Worm (Caenorhabditis elegans): Measurements from ENCODE around the gene trp-2.

The trp-2 gene

ce11 chrIII:981960-982359 is 9.7 kb upstream of the trp-2 start (continued):
- no peak for TF ChIP-seq jun-1 (tag; optimal IDR thresholded peaks at IDR 0.05)
- TF ChIP-seq F49E8.2 (tag; optimal IDR thresholded peaks at IDR 0.05; ENCODE audit: borderline replicate concordance), result no peak
- no peak for TF ChIP-seq lsy-2 (tag; optimal IDR thresholded peaks at IDR 0.05)
- TF ChIP-seq madf-9 (GFP tag; conservative IDR thresholded peaks at IDR 0.05), result no peak
- no peak for TF ChIP-seq fkh-10 (GFP tag; optimal IDR thresholded peaks at IDR 0.05)
- no peak for TF ChIP-seq daf-8 (GFP tag; IDR thresholded peaks at IDR 0.05)
- no peak for TF ChIP-seq lir-3 (tag; optimal IDR thresholded peaks at IDR 0.05)
- no peak for TF ChIP-seq ztf-11 (tag; optimal IDR thresholded peaks at IDR 0.05)
- TF ChIP-seq spr-3 (GFP tag; optimal IDR thresholded peaks at IDR 0.05), result no peak
- no peak for TF ChIP-seq zip-11 (GFP tag; IDR thresholded peaks at IDR 0.05)
- no peak for TF ChIP-seq nhr-42 (GFP tag; IDR thresholded peaks at IDR 0.05)
- no peak for TF ChIP-seq nhr-10 (tag; optimal IDR thresholded peaks at IDR 0.05)
- TF ChIP-seq madf-5 (GFP tag; IDR thresholded peaks at IDR 0.05), result no peak
- peak; percentile 18 for TF ChIP-seq lin-13 (GFP tag; optimal IDR thresholded peaks at IDR 0.05)
- TF ChIP-seq ama-1 (optimal IDR thresholded peaks at IDR 0.05), result no peak
- no peak for TF ChIP-seq skn-1 (tag; optimal IDR thresholded peaks at IDR 0.05)
- TF ChIP-seq nhr-41 (GFP tag; IDR thresholded peaks at IDR 0.05), result no peak
- no peak for TF ChIP-seq ZK337.2 (GFP tag; IDR thresholded peaks at IDR 0.05)
- TF ChIP-seq zag-1 (tag; optimal IDR thresholded peaks at IDR 0.05), result no peak
- TF ChIP-seq nhr-76 (tag; optimal IDR thresholded peaks at IDR 0.05), result no peak
- TF ChIP-seq lin-29 (GFP tag; IDR thresholded peaks at IDR 0.05), result no peak
- no peak for TF ChIP-seq gei-8 (GFP tag; optimal IDR thresholded peaks at IDR 0.05)
- TF ChIP-seq ZK546.5 (tag; optimal IDR thresholded peaks at IDR 0.05), result no peak
- no peak for TF ChIP-seq zip-2 (tag; optimal IDR thresholded peaks at IDR 0.05)
- no peak for TF ChIP-seq lim-7 (GFP tag; IDR thresholded peaks at IDR 0.05)
- TF ChIP-seq saeg-2 (GFP tag; IDR thresholded peaks at IDR 0.05), result no peak
- TF ChIP-seq nhr-48 (tag; optimal IDR thresholded peaks at IDR 0.05), result no peak
- TF ChIP-seq vab-7 (GFP tag; IDR thresholded peaks at IDR 0.05), result no peak
- TF ChIP-seq F26F4.8 (GFP tag; conservative IDR thresholded peaks at IDR 0.05), result no peak
- no peak for TF ChIP-seq aly-2 (tag; optimal IDR thresholded peaks at IDR 0.05)
- no peak for TF ChIP-seq ceh-20 (GFP tag; IDR thresholded peaks at IDR 0.05)
- no peak for TF ChIP-seq cey-2 (tag; optimal IDR thresholded peaks at IDR 0.05; ENCODE audit: borderline replicate concordance, insufficient read depth)
- no peak for TF ChIP-seq nhr-77 (tag; optimal IDR thresholded peaks at IDR 0.05)
- no peak for TF ChIP-seq ceh-62 (tag; optimal IDR thresholded peaks at IDR 0.05)
- TF ChIP-seq tag-97 (GFP tag; IDR thresholded peaks at IDR 0.05), result no peak
- no peak for TF ChIP-seq lin-39 (tag; optimal IDR thresholded peaks at IDR 0.05)
- no peak for TF ChIP-seq nhr-102 (tag; optimal IDR thresholded peaks at IDR 0.05)
- no peak for TF ChIP-seq lin-1 (GFP tag; IDR thresholded peaks at IDR 0.05)
- peak; percentile 59 for TF ChIP-seq hmg-1.1 (GFP tag; IDR thresholded peaks at IDR 0.05)
- TF ChIP-seq dpl-1 (GFP tag; optimal IDR thresholded peaks at IDR 0.05), result peak; percentile 15
- no peak for TF ChIP-seq nhr-111 (GFP tag; optimal IDR thresholded peaks at IDR 0.05)
- no peak for TF ChIP-seq R02D3.7 (tag; optimal IDR thresholded peaks at IDR 0.05)
- TF ChIP-seq spr-1 (tag; optimal IDR thresholded peaks at IDR 0.05), result no peak
- TF ChIP-seq mes-2 (tag; optimal IDR thresholded peaks at IDR 0.05; ENCODE audit: poor library complexity, severe bottlenecking), result peak; percentile 28
- TF ChIP-seq F44E2.7 (GFP tag; IDR thresholded peaks at IDR 0.05), result no peak
- no peak for TF ChIP-seq D1046.2 (GFP tag; IDR thresholded peaks at IDR 0.05)
- no peak for TF ChIP-seq nhr-25 (tag; optimal IDR thresholded peaks at IDR 0.05; ENCODE audit: borderline replicate concordance, insufficient read depth)
- TF ChIP-seq mdt-29 (GFP tag; IDR thresholded peaks at IDR 0.05), result no peak
- TF ChIP-seq tra-1 (GFP tag; IDR thresholded peaks at IDR 0.05), result no peak
- no peak for TF ChIP-seq ces-1 (GFP tag; optimal IDR thresholded peaks at IDR 0.05)
- TF ChIP-seq pqm-1 (tag; optimal IDR thresholded peaks at IDR 0.05), result no peak
- peak; percentile 96 for TF ChIP-seq aha-1 (tag)
- peak; percentile 59 for TF ChIP-seq ceh-28 (tag; optimal IDR thresholded peaks at IDR 0.05)
- TF ChIP-seq rbr-2 (tag; optimal IDR thresholded peaks at IDR 0.05), result no peak
